Worm (Caenorhabditis elegans): ENCODE data around the gene H25P19.1.

DNA sequence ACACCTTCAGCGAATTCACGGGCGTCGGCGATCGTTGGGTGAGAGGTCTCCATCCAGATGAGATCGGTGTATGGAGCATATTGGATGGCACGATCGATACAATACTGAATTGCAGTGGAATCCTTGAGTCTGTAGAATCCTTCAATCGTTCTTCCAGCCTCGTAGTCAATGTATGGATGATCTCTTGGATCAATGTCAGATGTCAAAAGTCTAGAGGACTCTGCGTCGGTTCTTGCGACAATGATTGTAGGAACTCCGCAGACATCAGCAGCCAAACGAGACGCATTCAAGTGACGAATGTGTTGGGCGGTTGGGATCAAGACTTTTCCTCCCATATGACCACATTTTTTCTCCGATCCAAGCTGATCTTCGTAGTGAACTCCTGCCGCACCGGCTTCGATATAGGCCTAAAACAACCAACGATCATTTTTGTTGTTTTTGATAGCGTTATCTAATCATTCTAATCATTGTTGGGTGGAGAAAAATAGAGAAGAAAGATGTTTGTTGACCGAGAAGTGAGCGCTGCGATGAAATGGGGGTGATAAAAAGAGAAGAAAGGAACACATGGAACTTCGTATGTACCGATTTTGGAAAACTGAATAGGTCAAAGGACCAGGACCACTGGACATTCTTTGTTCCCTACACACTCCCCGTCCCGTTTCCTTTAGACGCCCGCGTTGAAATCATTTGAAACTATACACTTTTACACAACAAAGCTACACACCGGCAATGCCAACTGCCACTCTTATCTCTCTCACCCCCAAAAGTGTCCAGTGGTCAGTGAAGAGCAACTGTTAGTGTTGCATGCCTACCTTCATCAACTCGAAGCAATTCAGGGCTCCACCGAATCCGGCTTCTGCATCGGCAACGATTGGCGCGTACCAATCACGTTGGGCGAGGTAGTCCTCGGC is 39.3 kb downstream of the H25P19.1 start:
- no peak for TF ChIP-seq W03F9.2 (tag; optimal IDR thresholded peaks at IDR 0.05)
- TF ChIP-seq dao-5 (tag; optimal IDR thresholded peaks at IDR 0.05) = no peak
- no peak for TF ChIP-seq him-1 (tag; optimal IDR thresholded peaks at IDR 0.05)

Measured in whole organism, L4/young adult.